Worm (Caenorhabditis elegans): ENCODE measurements around the gene C18B10.6.

C18B10.6 gene

ce11 chrV:7434805-7435363, 46.0 kb downstream of the C18B10.6 start:
- peak; percentile 56 for TF ChIP-seq rnt-1 (tag; optimal IDR thresholded peaks at IDR 0.05)
- TF ChIP-seq fkh-10 (GFP tag; optimal IDR thresholded peaks at IDR 0.05) = peak; percentile 33
- peak; percentile 25 for TF ChIP-seq unc-86 (tag; optimal IDR thresholded peaks at IDR 0.05)
- TF ChIP-seq C16A3.4 (tag; optimal IDR thresholded peaks at IDR 0.05) = peak; percentile 13
- TF ChIP-seq lin-39 (tag; optimal IDR thresholded peaks at IDR 0.05) = peak; percentile 1
- peak in 1 of 2 experiments; percentile 89 for TF ChIP-seq mdl-1 (tag; optimal IDR thresholded peaks at IDR 0.05)
- TF ChIP-seq nhr-20 (tag; optimal IDR thresholded peaks at IDR 0.05) = peak; percentile 78
- TF ChIP-seq sup-37 (GFP tag; optimal IDR thresholded peaks at IDR 0.05) = peak; percentile 31
- TF ChIP-seq lin-35 (GFP tag; optimal IDR thresholded peaks at IDR 0.05) = peak; percentile 49 to 72
- TF ChIP-seq lin-15B (tag; optimal IDR thresholded peaks at IDR 0.05) = no peak
- TF ChIP-seq lin-14 (GFP tag; optimal IDR thresholded peaks at IDR 0.05) = peak; percentile 88
- peak; percentile 5 for TF ChIP-seq blmp-1 (tag; optimal IDR thresholded peaks at IDR 0.05)
- peak; percentile 47 for TF ChIP-seq dsc-1 (tag; optimal IDR thresholded peaks at IDR 0.05)
- TF ChIP-seq swsn-7 (tag; optimal IDR thresholded peaks at IDR 0.05) = peak; percentile 63
- TF ChIP-seq hlh-17 (GFP tag; optimal IDR thresholded peaks at IDR 0.05; ENCODE audit: borderline replicate concordance) = no peak
- TF ChIP-seq fkh-8 (tag; optimal IDR thresholded peaks at IDR 0.05) = peak; percentile 73
- TF ChIP-seq elt-2 (tag; optimal IDR thresholded peaks at IDR 0.05) = peak; percentile 58
- peak; percentile 79 for TF ChIP-seq snu-23 (GFP tag; optimal IDR thresholded peaks at IDR 0.05)
- peak; percentile 69 for TF ChIP-seq tbx-2 (tag; optimal IDR thresholded peaks at IDR 0.05)
- TF ChIP-seq elt-3 (tag; optimal IDR thresholded peaks at IDR 0.05) = peak in 1 of 6 experiments; percentile 4
- peak; percentile 29 for TF ChIP-seq nhr-90 (tag; optimal IDR thresholded peaks at IDR 0.05; ENCODE audit: poor library complexity)
- TF ChIP-seq aha-1 (tag; optimal IDR thresholded peaks at IDR 0.05) = no peak
- peak; percentile 55 to 58 for TF ChIP-seq lsy-2 (tag; optimal IDR thresholded peaks at IDR 0.05)
- TF ChIP-seq snpc-4 (tag; optimal IDR thresholded peaks at IDR 0.05) = peak; percentile 21
- no peak for TF ChIP-seq hlh-4 (tag; optimal IDR thresholded peaks at IDR 0.05)
- TF ChIP-seq unc-130 (tag; optimal IDR thresholded peaks at IDR 0.05) = peak; percentile 34
- no peak for TF ChIP-seq nhr-11 (tag; optimal IDR thresholded peaks at IDR 0.05)
- peak; percentile 55 for TF ChIP-seq nhr-47 (tag; optimal IDR thresholded peaks at IDR 0.05)
- TF ChIP-seq lir-3 (tag; optimal IDR thresholded peaks at IDR 0.05; ENCODE audit: poor library complexity) = peak; percentile 34
- TF ChIP-seq ceh-8 (GFP tag; optimal IDR thresholded peaks at IDR 0.05) = no peak
- no peak for TF ChIP-seq nhr-84 (tag; optimal IDR thresholded peaks at IDR 0.05)
- peak in 2 of 3 experiments; percentile 37 to 45 for TF ChIP-seq dpl-1 (GFP tag; optimal IDR thresholded peaks at IDR 0.05)
- TF ChIP-seq skn-1 (tag; optimal IDR thresholded peaks at IDR 0.05) = peak; percentile 39
- peak; percentile 25 to 32 (median 28) for TF ChIP-seq ceh-82 (tag; optimal IDR thresholded peaks at IDR 0.05)
- peak; percentile 0 for TF ChIP-seq mef-2 (tag; optimal IDR thresholded peaks at IDR 0.05)
- TF ChIP-seq nhr-71 (tag; optimal IDR thresholded peaks at IDR 0.05) = peak; percentile 92
- TF ChIP-seq Y116A8C.19 (tag; optimal IDR thresholded peaks at IDR 0.05; ENCODE audit: borderline replicate concordance) = no peak
- peak; percentile 29 for TF ChIP-seq pax-3 (tag; optimal IDR thresholded peaks at IDR 0.05)
- TF ChIP-seq efl-1 (optimal IDR thresholded peaks at IDR 0.05) = peak; percentile 19 to 41
- peak in 1 of 2 experiments; percentile 87 for TF ChIP-seq efl-1 (GFP tag; optimal IDR thresholded peaks at IDR 0.05 in 1 of 2)
- TF ChIP-seq xbp-1 (tag; optimal IDR thresholded peaks at IDR 0.05) = peak; percentile 32
- TF ChIP-seq nhr-237 (tag; optimal IDR thresholded peaks at IDR 0.05) = no peak
- TF ChIP-seq nhr-19 (GFP tag; conservative IDR thresholded peaks at IDR 0.05) = peak; percentile 98
- TF ChIP-seq mep-1 (tag; optimal IDR thresholded peaks at IDR 0.05) = peak; percentile 60
- no peak for TF ChIP-seq ceh-88 (GFP tag; IDR thresholded peaks at IDR 0.05)
